Worm (Caenorhabditis elegans) whole organism, L4/young adult: Measurements from ENCODE around the gene npr-11.

Source experiments
- dao-5 ChIP-seq: sonication (generic microtip); optimal IDR thresholded peaks from 2 replicates; lab custom pipeline; 2016; ENCODE audit warnings: missing genotype, missing genetic modification characterization, moderate library complexity, missing compliant biosample characterization
- him-1 ChIP-seq: sonication (generic microtip); optimal IDR thresholded peaks from 2 replicates; lab custom pipeline; 2016; ENCODE audit warnings: missing genotype, missing genetic modification reagents, missing genetic modification characterization, missing compliant biosample characterization

- TF ChIP-seq dao-5 (tag; lab: Kevin White, UChicago) (no peak), him-1 (tag; lab: Kevin White, UChicago) (no peak)
Measured at ce11 chrX:1213136-1213535, 42.3 kb downstream of the npr-11 start.
